Fruit fly (Drosophila melanogaster) whole organism, embryonic: ENCODE measurements around the gene Trl.

ENCODE experiments used
- Adf1 ChIP-seq: fragments of 200-800 bp; sonication (Bioruptor generic); IDR thresholded peaks from 2 replicates; pipeline ENCODE4 v1.3.6; 2022; ENCODE audit warnings: missing biosample characterization, missing genetic modification characterization
- Blimp-1 ChIP-seq: fragments of 200-800 bp; sonication (Bioruptor generic); optimal IDR thresholded peaks from 3 replicates; lab custom pipeline; 2018; ENCODE audit warnings: missing biosample characterization, missing genetic modification characterization, mild to moderate bottlenecking, moderate library complexity, missing genetic modification reagents
- Bteb2 ChIP-seq: fragments of 200-800 bp; sonication (Bioruptor generic); optimal IDR thresholded peaks from 2 replicates; lab custom pipeline; 2016; ENCODE audit warnings: missing biosample characterization, missing genetic modification characterization
- CG10274 ChIP-seq: fragments of 200-800 bp; sonication (Bioruptor generic); optimal IDR thresholded peaks from 3 replicates; lab custom pipeline; 2017; ENCODE audit warnings: missing biosample characterization, mild to moderate bottlenecking, missing genetic modification characterization
- CG10366 ChIP-seq: fragments of 200-800 bp; sonication (Bioruptor generic); IDR thresholded peaks from 2 replicates; pipeline ENCODE4 v1.3.6; 2022; ENCODE audit warnings: missing biosample characterization, missing genetic modification characterization
- CG11398 ChIP-seq: fragments of 200-800 bp; sonication (Bioruptor generic); optimal IDR thresholded peaks from 2 replicates; lab custom pipeline; 2016; ENCODE audit warnings: missing biosample characterization, missing genetic modification characterization
- CG12071 ChIP-seq: fragments of 200-800 bp; sonication (Bioruptor generic); optimal IDR thresholded peaks from 3 replicates; lab custom pipeline; 2018; ENCODE audit warnings: missing biosample characterization, mild to moderate bottlenecking, missing genetic modification characterization
- CG12942 ChIP-seq: fragments of 200-800 bp; sonication (Bioruptor generic); optimal IDR thresholded peaks from 3 replicates; lab custom pipeline; 2016; ENCODE audit warnings: missing biosample characterization, missing genetic modification characterization
- CG13296 ChIP-seq: fragments of 200-800 bp; sonication (Bioruptor generic); optimal IDR thresholded peaks from 3 replicates; lab custom pipeline; 2018; ENCODE audit warnings: missing biosample characterization, mild to moderate bottlenecking, missing genetic modification characterization
- CG15601 ChIP-seq: fragments of 200-800 bp; sonication (Bioruptor generic); optimal IDR thresholded peaks from 3 replicates; lab custom pipeline; 2019; ENCODE audit warnings: missing biosample characterization, mild to moderate bottlenecking, missing genetic modification characterization, moderate library complexity
- CG17802 ChIP-seq: fragments of 200-800 bp; sonication (Bioruptor generic); optimal IDR thresholded peaks from 2 replicates; lab custom pipeline; 2018; ENCODE audit warnings: missing biosample characterization, mild to moderate bottlenecking, missing genetic modification characterization, moderate library complexity
- CG2678 ChIP-seq: fragments of 200-800 bp; sonication (Bioruptor generic); optimal IDR thresholded peaks from 3 replicates; lab custom pipeline; 2019; ENCODE audit warnings: missing biosample characterization, mild to moderate bottlenecking, missing genetic modification characterization, moderate library complexity
- CG31388 ChIP-seq: fragments of 200-800 bp; sonication (Bioruptor generic); optimal IDR thresholded peaks from 2 replicates; lab custom pipeline; 2016; ENCODE audit warnings: missing biosample characterization, missing genetic modification characterization
- CG3847 ChIP-seq: fragments of 200-800 bp; sonication (Bioruptor generic); IDR thresholded peaks from 2 replicates; pipeline ENCODE4 v1.3.6; 2022; ENCODE audit warnings: missing biosample characterization, missing genetic modification characterization
- CG8359 ChIP-seq: fragments of 200-800 bp; sonication (Bioruptor generic); optimal IDR thresholded peaks from 2 replicates; lab custom pipeline; 2017; ENCODE audit warnings: missing biosample characterization, mild to moderate bottlenecking, missing genetic modification characterization, borderline replicate concordance
- CG8924 ChIP-seq: fragments of 200-800 bp; optimal IDR thresholded peaks from 3 replicates; lab custom pipeline; 2019; ENCODE audit warnings: missing biosample characterization, mild to moderate bottlenecking, missing genetic modification characterization, moderate library complexity
- D19A ChIP-seq: fragments of 200-800 bp; optimal IDR thresholded peaks from 3 replicates; lab custom pipeline; 2019; ENCODE audit warnings: missing biosample characterization, mild to moderate bottlenecking, missing genetic modification characterization, moderate library complexity
- Dek ChIP-seq: fragments of 200-800 bp; sonication (Bioruptor generic); optimal IDR thresholded peaks from 3 replicates; lab custom pipeline; 2019; ENCODE audit warnings: missing biosample characterization, mild to moderate bottlenecking, missing genetic modification characterization, moderate library complexity
- Gsc ChIP-seq: fragments of 200-800 bp; sonication (Bioruptor generic); IDR thresholded peaks from 2 replicates; pipeline ENCODE4 v1.3.6; 2022; ENCODE audit warnings: missing biosample characterization, missing genetic modification characterization
- HmgZ ChIP-seq: fragments of 200-800 bp; sonication (Bioruptor generic); optimal IDR thresholded peaks from 2 replicates; lab custom pipeline; 2018; ENCODE audit warnings: missing biosample characterization, mild to moderate bottlenecking, missing genetic modification characterization
- Hsf ChIP-seq: fragments of 200-800 bp; sonication (Bioruptor generic); optimal IDR thresholded peaks from 3 replicates; lab custom pipeline; 2016; ENCODE audit warnings: missing biosample characterization, missing genetic modification characterization
- Med ChIP-seq: fragments of 200-800 bp; sonication (Bioruptor generic); peaks from one replicate; lab custom pipeline; 2016; ENCODE audit warnings: missing biosample characterization, missing genetic modification characterization, mild to moderate bottlenecking, inconsistent platforms, moderate library complexity
- Myb ChIP-seq: fragments of 200-800 bp; sonication (Bioruptor generic); optimal IDR thresholded peaks from 2 replicates; lab custom pipeline; 2016; ENCODE audit warnings: missing biosample characterization, missing genetic modification characterization
- Nf-YB ChIP-seq: fragments of 200-800 bp; sonication (Bioruptor generic); optimal IDR thresholded peaks from 3 replicates; lab custom pipeline; 2019; ENCODE audit warnings: missing biosample characterization, mild to moderate bottlenecking, missing genetic modification characterization, moderate library complexity
- NfI ChIP-seq: fragments of 200-800 bp; sonication (Bioruptor generic); optimal IDR thresholded peaks from 3 replicates; lab custom pipeline; 2018; ENCODE audit warnings: missing biosample characterization, mild to moderate bottlenecking, missing genetic modification characterization, moderate library complexity
- Oaz ChIP-seq: fragments of 200-800 bp; sonication (Bioruptor generic); IDR thresholded peaks from 2 replicates; pipeline ENCODE4 v1.3.6; 2022; ENCODE audit warnings: missing biosample characterization, missing genetic modification characterization
- Oli ChIP-seq: fragments of 200-800 bp; sonication (Bioruptor generic); optimal IDR thresholded peaks from 2 replicates; lab custom pipeline; 2018; ENCODE audit warnings: missing biosample characterization, mild to moderate bottlenecking, missing genetic modification characterization, moderate library complexity
- Optix ChIP-seq: fragments of 200-800 bp; sonication (Bioruptor generic); IDR thresholded peaks from 3 replicates; pipeline ENCODE4 v1.3.6; 2022; ENCODE audit warnings: missing biosample characterization, missing genetic modification characterization
- Poxn ChIP-seq: fragments of 200-800 bp; sonication (Bioruptor generic); IDR thresholded peaks from 2 replicates; pipeline ENCODE4 v1.3.6; 2022; ENCODE audit warnings: missing biosample characterization, missing genetic modification characterization
- Rfx ChIP-seq: fragments of 200-800 bp; sonication (Bioruptor generic); IDR thresholded peaks from 2 replicates; pipeline ENCODE4 v1.3.6; 2022; ENCODE audit warnings: missing biosample characterization, missing genetic modification characterization
- Sox102F ChIP-seq: fragments of 200-800 bp; sonication (Bioruptor generic); optimal IDR thresholded peaks from 2 replicates; lab custom pipeline; 2018; ENCODE audit warnings: missing biosample characterization, mild to moderate bottlenecking, missing genetic modification characterization, moderate library complexity
- ab ChIP-seq: fragments of 200-800 bp; sonication (Bioruptor generic); optimal IDR thresholded peaks from 2 replicates; lab custom pipeline; 2016; ENCODE audit warnings: missing biosample characterization, missing genetic modification characterization
- cas ChIP-seq: fragments of 200-800 bp; sonication (Bioruptor generic); IDR thresholded peaks from 2 replicates; pipeline ENCODE4 v1.3.6; 2022; ENCODE audit warnings: missing biosample characterization, missing genetic modification characterization
- corto ChIP-seq: fragments of 200-800 bp; sonication (Bioruptor generic); optimal IDR thresholded peaks from 2 replicates; lab custom pipeline; 2016; ENCODE audit warnings: missing biosample characterization, mild to moderate bottlenecking, missing genetic modification characterization, moderate library complexity
- h ChIP-seq: fragments of >200 bp; optimal IDR thresholded peaks from 2 replicates; lab custom pipeline; 2017
- ham ChIP-seq: fragments of 200-800 bp; sonication (Bioruptor generic); IDR thresholded peaks from 2 replicates; pipeline ENCODE4 v1.3.6; 2022; ENCODE audit warnings: missing biosample characterization, missing genetic modification characterization
- her ChIP-seq: fragments of 200-800 bp; sonication (Bioruptor generic); optimal IDR thresholded peaks from 2 replicates; lab custom pipeline; 2016; ENCODE audit warnings: missing biosample characterization, missing genetic modification characterization
- lbe ChIP-seq: fragments of 200-800 bp; sonication (Bioruptor generic); optimal IDR thresholded peaks from 2 replicates; lab custom pipeline; 2016; ENCODE audit warnings: missing biosample characterization, mild to moderate bottlenecking, missing genetic modification characterization
- lov ChIP-seq, 2 experiments: fragments of 200-800 bp in 1 of 2; fragments of >200 bp in 1 of 2; sonication (Bioruptor generic) in 1 of 2; IDR thresholded peaks in 1 of 2; optimal IDR thresholded peaks in 1 of 2; 2 replicates in 1 of 2; 3 replicates in 1 of 2; pipeline versions ENCODE4 v1.3.6 to Lab custom; 2017 to 2022; ENCODE audit warnings: missing biosample characterization in 1 of 2, missing genetic modification characterization in 1 of 2
- maf-S ChIP-seq: fragments of 200-800 bp; sonication (Bioruptor generic); optimal IDR thresholded peaks from 2 replicates; lab custom pipeline; 2016; ENCODE audit warnings: missing biosample characterization, missing genetic modification characterization
- odd ChIP-seq: fragments of 200-800 bp; sonication (Bioruptor generic); optimal IDR thresholded peaks from 2 replicates; lab custom pipeline; 2017; ENCODE audit warnings: missing biosample characterization, mild to moderate bottlenecking, missing genetic modification characterization
- pfk ChIP-seq: fragments of 200-800 bp; sonication (Bioruptor generic); optimal IDR thresholded peaks from 2 replicates; lab custom pipeline; 2018; ENCODE audit warnings: missing biosample characterization, mild to moderate bottlenecking, missing genetic modification characterization, moderate library complexity
- prd ChIP-seq, 3 experiments: fragments of >200 bp in 2 of 3; fragments of 200-800 bp in 1 of 3; sonication (Bioruptor generic) in 1 of 3; optimal IDR thresholded peaks in 2 of 3; IDR thresholded peaks in 1 of 3; 2 replicates in 2 of 3; 3 replicates in 1 of 3; pipeline versions ENCODE4 v1.3.6 to Lab custom; 2017 to 2022; ENCODE audit warnings: missing biosample characterization in 1 of 3, missing genetic modification characterization in 1 of 3
- row ChIP-seq: fragments of 200-800 bp; sonication (Bioruptor generic); IDR thresholded peaks from 3 replicates; pipeline ENCODE4 v1.3.6; 2022; ENCODE audit warnings: missing biosample characterization, missing genetic modification characterization
- stc ChIP-seq: fragments of 200-800 bp; sonication (Bioruptor generic); IDR thresholded peaks from 2 replicates; pipeline ENCODE4 v1.3.6; 2022; ENCODE audit warnings: missing biosample characterization, missing genetic modification characterization
- tin ChIP-seq: fragments of 200-800 bp; sonication (Bioruptor generic); optimal IDR thresholded peaks from 3 replicates; lab custom pipeline; 2016; ENCODE audit warnings: missing biosample characterization, missing genetic modification characterization
- tup ChIP-seq: fragments of 200-800 bp; sonication (Bioruptor generic); optimal IDR thresholded peaks from 2 replicates; lab custom pipeline; 2016; ENCODE audit warnings: missing biosample characterization, mild to moderate bottlenecking, missing genetic modification characterization, moderate library complexity
- wdn ChIP-seq: fragments of 200-800 bp; sonication (Bioruptor generic); IDR thresholded peaks from 2 replicates; pipeline ENCODE4 v1.3.6; 2022; ENCODE audit warnings: missing biosample characterization, missing genetic modification characterization
- yki ChIP-seq: fragments of >200 bp; optimal IDR thresholded peaks from 3 replicates; lab custom pipeline; 2018

Trl gene

DNA sequence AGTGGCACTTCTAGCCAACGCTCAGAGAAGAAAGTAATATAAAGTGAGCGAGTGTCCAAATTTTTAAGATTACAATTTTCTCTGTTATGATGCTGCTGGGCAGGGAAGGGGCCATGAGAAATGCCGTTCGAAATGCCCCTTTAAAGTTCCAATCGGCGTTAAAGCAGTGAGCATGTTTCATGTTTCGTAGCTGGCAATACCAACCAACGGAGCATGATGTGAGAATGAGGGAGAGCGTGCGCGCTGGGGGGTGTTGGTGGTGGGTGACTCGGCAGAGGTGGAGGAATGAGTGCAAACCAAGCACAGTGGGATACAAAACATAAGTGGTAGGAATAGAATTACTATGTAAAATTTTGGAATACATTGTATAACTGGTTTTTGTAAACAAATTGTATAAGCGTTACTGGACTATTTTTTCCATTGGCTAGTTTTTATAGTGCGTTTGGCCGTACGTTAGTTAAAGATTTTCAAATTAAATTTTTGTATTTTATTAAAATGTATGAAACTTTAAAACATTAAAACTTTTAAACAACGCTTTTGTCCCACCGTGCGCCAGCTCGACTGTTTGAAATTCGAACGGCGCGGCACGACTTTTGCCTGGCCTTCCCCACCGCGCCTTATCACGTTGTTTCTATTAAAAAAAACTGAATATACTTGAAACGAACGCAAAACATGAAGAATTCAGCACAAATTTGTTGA lies 1.6 kb downstream of the Trl start (continued):
- TF ChIP-seq Gsc = peak; percentile 98
- peak; percentile 96 for TF ChIP-seq ab (GFP tag; lab: Kevin White, UChicago)
- peak; percentile 100 for TF ChIP-seq CG3847 (GFP tag; lab: Robert Waterston, UW)
- peak; percentile 98 for TF ChIP-seq tup (GFP tag; lab: Kevin White, UChicago)
- TF ChIP-seq Poxn = peak; percentile 99
- TF ChIP-seq h (lab: Kevin White, UChicago) = no peak
- peak; percentile 99 for TF ChIP-seq ham
- peak; percentile 83 for TF ChIP-seq pfk (GFP tag; lab: Kevin White, UChicago)
- peak; percentile 97 for TF ChIP-seq CG8359 (GFP tag; lab: Kevin White, UChicago)
- peak; percentile 93 for TF ChIP-seq Myb (GFP tag; lab: Kevin White, UChicago)
- peak; percentile 98 for TF ChIP-seq lbe
- TF ChIP-seq CG31388 (GFP tag; lab: Kevin White, UChicago) = peak; percentile 98
- TF ChIP-seq tin = peak; percentile 100
- TF ChIP-seq yki = peak; percentile 61
- peak; percentile 100 for TF ChIP-seq CG2678
- peak; percentile 99 for TF ChIP-seq Oaz (GFP tag; lab: Robert Waterston, UW)
- no peak for TF ChIP-seq prd (optimal IDR thresholded peaks at IDR 0.05; lab: Kevin White, UChicago)
- peak; percentile 100 for TF ChIP-seq prd (GFP tag; IDR thresholded peaks at IDR 0.05; lab: Robert Waterston, UW)
- TF ChIP-seq corto (GFP tag; lab: Kevin White, UChicago) = peak; percentile 99
- TF ChIP-seq her = peak; percentile 96
- peak; percentile 100 for TF ChIP-seq NfI
- peak; percentile 99 for TF ChIP-seq CG12942 (GFP tag; lab: Kevin White, UChicago)
- peak; percentile 98 for TF ChIP-seq D19A
- peak; percentile 100 for TF ChIP-seq CG13296 (GFP tag; lab: Kevin White, UChicago)
- peak; percentile 100 for TF ChIP-seq Rfx (GFP tag; lab: Robert Waterston, UW)
- peak; percentile 100 for TF ChIP-seq row (GFP tag; lab: Robert Waterston, UW)
- peak; percentile 99 for TF ChIP-seq Bteb2
- TF ChIP-seq CG15601 (tag; lab: Kevin White, UChicago) = peak; percentile 99
- TF ChIP-seq Optix (GFP tag; lab: Robert Waterston, UW) = peak; percentile 98
- TF ChIP-seq stc (GFP tag; lab: Robert Waterston, UW) = peak; percentile 100
- peak; percentile 95 for TF ChIP-seq Adf1 (GFP tag; lab: Robert Waterston, UW)
- TF ChIP-seq odd = peak; percentile 100
- TF ChIP-seq Med (GFP tag; lab: Kevin White, UChicago) = peak; percentile 100
- TF ChIP-seq CG17802 (tag; lab: Kevin White, UChicago) = peak; percentile 94
- peak; percentile 100 for TF ChIP-seq Dek (tag; lab: Kevin White, UChicago)
- TF ChIP-seq Nf-YB (GFP tag; lab: Kevin White, UChicago) = peak; percentile 93
- peak; percentile 99 for TF ChIP-seq CG10366 (GFP tag; lab: Robert Waterston, UW)
- TF ChIP-seq CG11398 (GFP tag; lab: Kevin White, UChicago) = peak; percentile 98
- peak; percentile 100 for TF ChIP-seq Oli
- TF ChIP-seq cas = peak; percentile 99
- TF ChIP-seq CG8924 (tag; lab: Kevin White, UChicago) = peak; percentile 100
- TF ChIP-seq HmgZ (tag; lab: Kevin White, UChicago) = peak; percentile 100
- peak; percentile 100 for TF ChIP-seq Sox102F
- TF ChIP-seq maf-S (GFP tag; lab: Kevin White, UChicago) = peak; percentile 99
- peak; percentile 99 for TF ChIP-seq Blimp-1 (GFP tag; lab: Kevin White, UChicago)
- TF ChIP-seq CG12071 (GFP tag; lab: Kevin White, UChicago) = peak; percentile 99
- peak; percentile 100 for TF ChIP-seq Hsf (GFP tag; lab: Kevin White, UChicago)
- TF ChIP-seq wdn = peak; percentile 100
- TF ChIP-seq lov (optimal IDR thresholded peaks at IDR 0.05; lab: Kevin White, UChicago) = no peak
- peak; percentile 97 for TF ChIP-seq lov (GFP tag; IDR thresholded peaks at IDR 0.05; lab: Robert Waterston, UW)
- peak; percentile 97 for TF ChIP-seq CG10274 (GFP tag; lab: Kevin White, UChicago)
